Worm (Caenorhabditis elegans) whole organism, early embryonic: Measurements from ENCODE around the gene C35D10.12.
A peak's percentile ranks its signal among the peaks of the same experiment; 100 is the strongest.

ENCODE experiments used
- B0310.2 ChIP-seq: sonication (generic microtip); optimal IDR thresholded peaks from 2 replicates; lab custom pipeline; 2016; ENCODE audit warnings: mild to moderate bottlenecking, missing genetic modification characterization, missing compliant biosample characterization
- F13C5.2 ChIP-seq: sonication (generic microtip); optimal IDR thresholded peaks from 2 replicates; lab custom pipeline; 2017; ENCODE audit warnings: mild to moderate bottlenecking, missing genetic modification characterization, inconsistent platforms, missing compliant biosample characterization
- aly-1 ChIP-seq: sonication (generic microtip); optimal IDR thresholded peaks from 2 replicates; lab custom pipeline; 2016; ENCODE audit warnings: missing genetic modification characterization, missing compliant biosample characterization
- ama-1 ChIP-seq: fragments of 150-350 bp; optimal IDR thresholded peaks from 2 replicates; lab custom pipeline; 2014
- ceh-13 ChIP-seq: fragments of 200-800 bp; sonication (Bioruptor generic); optimal IDR thresholded peaks from 2 replicates; lab custom pipeline; 2018; ENCODE audit warnings: mild to moderate bottlenecking, missing genetic modification characterization, missing compliant biosample characterization
- ceh-36 ChIP-seq: sonication (generic microtip); optimal IDR thresholded peaks from 2 replicates; lab custom pipeline; 2016; ENCODE audit warnings: missing genetic modification characterization, inconsistent platforms, missing compliant biosample characterization
- ets-7 ChIP-seq: sonication (generic microtip); optimal IDR thresholded peaks from 2 replicates; lab custom pipeline; 2016; ENCODE audit warnings: missing genotype, missing genetic modification characterization, missing compliant biosample characterization
- flt-1 ChIP-seq: fragments of 200-800 bp; sonication (Bioruptor generic); IDR thresholded peaks from 2 replicates; pipeline ENCODE4 v1.3.6; 2022; ENCODE audit warnings: missing genetic modification characterization, missing compliant biosample characterization
- hmbx-1 ChIP-seq: sonication (generic microtip); optimal IDR thresholded peaks from 2 replicates; lab custom pipeline; 2016; ENCODE audit warnings: mild to moderate bottlenecking, missing genetic modification characterization, missing compliant biosample characterization
- hmg-4 ChIP-seq: fragments of 200-800 bp; sonication (Bioruptor generic); optimal IDR thresholded peaks from 2 replicates; lab custom pipeline; 2018; ENCODE audit warnings: mild to moderate bottlenecking, missing genetic modification characterization, missing compliant biosample characterization
- hnd-1 ChIP-seq: sonication (generic microtip); optimal IDR thresholded peaks from 2 replicates; lab custom pipeline; 2016; ENCODE audit warnings: missing genetic modification characterization, missing compliant biosample characterization
- pes-1 ChIP-seq: fragments of 200-800 bp; sonication (Bioruptor generic); IDR thresholded peaks from 2 replicates; pipeline ENCODE4 v1.3.6; 2022; ENCODE audit warnings: missing genetic modification reagents, missing genetic modification characterization, missing compliant biosample characterization
- scrt-1 ChIP-seq: fragments of 200-800 bp; sonication (Bioruptor generic); IDR thresholded peaks from 2 replicates; pipeline ENCODE4 v1.3.6; 2022; ENCODE audit warnings: missing genetic modification characterization, missing compliant biosample characterization
- sea-1 ChIP-seq: fragments of 200-800 bp; sonication (Bioruptor generic); conservative IDR thresholded peaks from 2 replicates; pipeline ENCODE4 v1.3.6; 2022; ENCODE audit warnings: missing genetic modification characterization, missing compliant biosample characterization
- tbx-11 ChIP-seq: fragments of 200-800 bp; sonication (Bioruptor generic); IDR thresholded peaks from 2 replicates; pipeline ENCODE4 v1.3.6; 2022; ENCODE audit warnings: missing genetic modification characterization, missing compliant biosample characterization
- tbx-37 ChIP-seq: fragments of 200-800 bp; sonication (Bioruptor generic); conservative IDR thresholded peaks from 2 replicates; pipeline ENCODE4 v1.3.6; 2022; ENCODE audit warnings: missing genetic modification reagents, missing genetic modification characterization, missing compliant biosample characterization
- tra-4 ChIP-seq: sonication (generic microtip); optimal IDR thresholded peaks from 2 replicates; lab custom pipeline; 2017; ENCODE audit warnings: missing genetic modification characterization, missing compliant biosample characterization

Gene C35D10.12

DNA sequence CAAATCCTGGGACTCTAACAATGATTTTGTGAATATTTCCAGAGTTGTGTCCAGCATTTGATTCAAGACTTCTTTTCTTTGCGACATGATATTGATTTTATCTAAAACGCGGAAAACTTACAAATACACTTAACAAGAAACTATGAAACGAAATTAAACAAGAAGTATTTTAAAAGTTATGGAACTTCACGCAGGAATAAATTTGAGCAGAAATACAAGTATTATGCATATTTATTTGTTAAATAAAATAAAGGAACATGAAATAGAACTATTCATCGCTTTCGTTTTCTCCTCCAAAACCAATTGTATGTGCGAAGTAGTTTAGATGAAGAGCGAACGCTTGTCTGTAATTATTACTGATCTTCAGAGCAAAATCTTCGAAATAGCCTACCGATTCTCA, 29.2 kb upstream of the C35D10.12 start, which contains the start of gene kbp-2:
Gene kbp-2, minus strand, starts transcription at position 101 of the 400 bp plus-strand sequence.
- TF ChIP-seq hnd-1: no peak
- TF ChIP-seq scrt-1 (GFP tag; lab: Robert Waterston, UW): no peak
- TF ChIP-seq ceh-13 (GFP tag; lab: Kevin White, UChicago): no peak
- no peak for TF ChIP-seq flt-1
- no peak for TF ChIP-seq ceh-36 (tag; lab: Kevin White, UChicago)
- no peak for TF ChIP-seq ets-7 (tag; lab: Kevin White, UChicago)
- TF ChIP-seq tbx-37 (GFP tag; lab: Robert Waterston, UW): no peak
- TF ChIP-seq hmbx-1 (tag; lab: Kevin White, UChicago): no peak
- no peak for TF ChIP-seq aly-1 (tag; lab: Kevin White, UChicago)
- TF ChIP-seq B0310.2 (tag; lab: Kevin White, UChicago): no peak
- TF ChIP-seq sea-1: no peak
- TF ChIP-seq ama-1 (lab: Kevin White, UChicago): no peak
- no peak for TF ChIP-seq pes-1 (GFP tag; lab: Robert Waterston, UW)
- TF ChIP-seq hmg-4: no peak
- TF ChIP-seq tbx-11 (GFP tag; lab: Robert Waterston, UW): no peak
- TF ChIP-seq tra-4 (tag; lab: Kevin White, UChicago): no peak
- no peak for TF ChIP-seq F13C5.2 (tag; lab: Kevin White, UChicago)

DNA sequence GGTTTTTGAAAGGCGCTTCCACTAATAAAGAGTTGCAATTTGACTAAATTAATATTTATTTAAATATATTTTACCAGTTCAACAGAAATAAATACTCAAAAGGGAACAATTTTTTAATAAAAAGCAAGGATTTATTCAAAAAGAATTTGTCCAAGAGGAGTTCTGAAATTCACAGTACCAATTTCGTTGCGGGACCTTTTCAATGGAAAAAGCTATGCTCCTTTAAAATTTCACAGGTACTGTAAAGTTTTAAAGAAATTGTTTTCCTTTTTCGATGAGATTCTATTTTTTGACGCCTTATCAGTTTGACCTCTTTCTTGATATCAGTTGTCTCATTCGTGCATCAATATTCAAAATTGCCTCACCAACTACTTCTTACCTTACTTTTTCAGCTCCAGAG, 25.7 kb upstream of the C35D10.12 start, which contains the start of gene tag-340:
Gene tag-340, plus strand, starts transcription at position 249 of the 400 bp plus-strand sequence.
- TF ChIP-seq B0310.2 (tag; lab: Kevin White, UChicago): no peak
- no peak for TF ChIP-seq flt-1
- TF ChIP-seq sea-1: no peak
- no peak for TF ChIP-seq tbx-37 (GFP tag; lab: Robert Waterston, UW)
- TF ChIP-seq hmg-4: no peak
- TF ChIP-seq aly-1 (tag; lab: Kevin White, UChicago): no peak
- no peak for TF ChIP-seq hnd-1

DNA sequence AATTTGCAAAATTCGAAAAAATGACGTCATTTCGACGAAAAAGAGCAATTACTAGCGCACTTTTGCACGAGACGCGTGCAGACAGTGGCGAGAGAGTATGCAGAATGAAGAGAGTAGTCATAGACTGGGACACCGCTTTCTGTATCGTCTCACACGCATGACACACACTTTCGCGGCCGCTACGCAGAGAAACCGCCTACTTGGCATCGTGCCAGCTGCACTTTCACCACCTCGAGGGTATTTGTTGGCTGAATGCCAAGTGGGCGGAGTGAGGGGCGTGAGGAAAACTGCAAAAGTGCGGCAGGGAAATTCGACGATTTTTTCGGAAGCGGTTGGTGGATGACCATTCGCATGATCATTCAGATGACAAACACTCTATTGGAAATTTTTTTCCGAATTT, 25.2 kb upstream of the C35D10.12 start:
- TF ChIP-seq sea-1 (0 out of 2 replicates have a peak, but pooled peaks have one; percentile 14), flt-1 (no peak), ets-7 (tag; lab: Kevin White, UChicago) (peak; percentile 5), F13C5.2 (tag; lab: Kevin White, UChicago) (peak; percentile 87), tbx-37 (GFP tag; lab: Robert Waterston, UW) (no peak), scrt-1 (GFP tag; lab: Robert Waterston, UW) (peak; percentile 55; the same call in 1 of the 2 replicates), ceh-13 (GFP tag; lab: Kevin White, UChicago) (no peak), hmg-4 (peak; percentile 91), B0310.2 (tag; lab: Kevin White, UChicago) (peak; percentile 19)

DNA sequence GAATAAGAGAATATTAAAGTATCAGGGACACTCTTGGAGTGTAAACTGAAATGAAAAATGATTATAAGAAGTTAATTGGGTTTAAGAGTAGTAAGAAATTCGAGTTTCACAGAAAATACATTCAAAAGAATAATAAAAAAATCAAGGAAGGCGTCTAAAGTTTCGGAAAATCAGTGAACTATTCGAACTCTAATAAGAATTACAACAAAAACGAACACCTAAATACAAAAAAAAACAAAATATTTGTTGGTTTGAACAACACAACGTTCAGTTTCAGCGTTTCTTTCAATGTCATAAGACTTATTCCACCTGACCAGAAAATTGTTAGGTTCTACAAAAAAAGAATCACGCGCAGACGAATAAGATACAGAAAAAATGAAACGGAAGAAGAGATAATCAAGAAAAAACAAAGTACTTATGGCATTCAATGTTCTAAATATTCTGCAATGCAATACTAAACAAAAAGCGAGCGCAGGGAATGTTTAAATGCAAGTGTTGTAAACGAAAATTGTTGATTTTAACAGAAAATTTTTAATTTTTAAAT, 24.5 kb upstream of the C35D10.12 start, which contains the start of gene nhl-2:
Gene nhl-2, minus strand, starts transcription at position 51 of the 544 bp plus-strand sequence.
- no peak for TF ChIP-seq tbx-37 (GFP tag; lab: Robert Waterston, UW)
- TF ChIP-seq flt-1: no peak
- TF ChIP-seq tbx-11 (GFP tag; lab: Robert Waterston, UW): no peak
- TF ChIP-seq hmbx-1 (tag; lab: Kevin White, UChicago): no peak
- TF ChIP-seq ceh-13 (GFP tag; lab: Kevin White, UChicago): no peak
- no peak for TF ChIP-seq hmg-4
- no peak for TF ChIP-seq F13C5.2 (tag; lab: Kevin White, UChicago)
- TF ChIP-seq aly-1 (tag; lab: Kevin White, UChicago): no peak
- no peak for TF ChIP-seq tra-4 (tag; lab: Kevin White, UChicago)
- no peak for TF ChIP-seq pes-1 (GFP tag; lab: Robert Waterston, UW)

DNA sequence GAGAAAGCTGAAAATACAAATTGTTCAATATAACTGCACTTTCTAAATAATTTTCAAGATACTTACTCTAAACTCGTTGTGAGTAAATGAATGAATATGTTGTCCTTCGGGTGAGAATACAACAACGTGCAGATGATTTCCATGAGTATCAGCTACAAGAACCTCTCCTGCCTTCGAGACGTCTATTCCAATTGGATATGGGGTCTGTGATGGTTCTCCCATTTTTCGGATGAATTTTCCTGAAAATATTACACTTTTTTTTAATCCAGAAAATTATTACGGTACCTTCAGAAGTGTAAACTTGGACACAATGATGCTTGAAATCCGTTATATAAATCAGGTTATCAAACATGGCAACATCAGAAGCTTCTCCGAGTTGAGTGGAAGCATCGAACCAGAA, 20.7 kb upstream of the C35D10.12 start:
- TF ChIP-seq hmg-4 (no peak), pes-1 (GFP tag; lab: Robert Waterston, UW) (no peak), ama-1 (lab: Kevin White, UChicago) (no peak)

DNA sequence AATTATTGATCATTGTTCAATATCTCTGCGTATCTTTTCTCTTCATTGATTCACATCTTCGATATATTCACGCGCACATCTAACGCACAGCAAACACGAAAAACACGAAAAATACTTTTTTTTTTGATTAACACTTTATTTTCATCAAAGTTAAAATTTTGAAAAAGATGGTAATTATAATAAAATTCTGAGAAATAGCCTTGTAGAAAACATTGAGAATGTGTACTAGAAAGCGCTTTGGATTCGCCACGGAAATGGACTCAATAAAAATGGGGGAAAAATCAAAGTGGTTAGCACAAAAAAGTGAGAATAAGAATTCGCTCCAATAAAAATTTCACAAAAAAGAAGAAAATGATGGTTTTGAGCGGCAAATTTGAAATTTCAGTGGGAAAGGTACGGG, 19.0 kb upstream of the C35D10.12 start, which contains the start of gene F26F4.6:
Gene F26F4.6, minus strand, starts transcription at position 101 of the 400 bp plus-strand sequence.
- no peak for TF ChIP-seq ama-1 (lab: Kevin White, UChicago)
- TF ChIP-seq pes-1 (GFP tag; lab: Robert Waterston, UW): no peak
- TF ChIP-seq tbx-11 (GFP tag; lab: Robert Waterston, UW): no peak
- no peak for TF ChIP-seq ceh-13 (GFP tag; lab: Kevin White, UChicago)
- TF ChIP-seq hnd-1: no peak
- no peak for TF ChIP-seq scrt-1 (GFP tag; lab: Robert Waterston, UW)
- TF ChIP-seq tra-4 (tag; lab: Kevin White, UChicago): no peak
- TF ChIP-seq hmbx-1 (tag; lab: Kevin White, UChicago): no peak
- no peak for TF ChIP-seq sea-1
- TF ChIP-seq hmg-4: no peak
- no peak for TF ChIP-seq flt-1
- TF ChIP-seq B0310.2 (tag; lab: Kevin White, UChicago): no peak
- no peak for TF ChIP-seq ets-7 (tag; lab: Kevin White, UChicago)
- TF ChIP-seq aly-1 (tag; lab: Kevin White, UChicago): no peak
- no peak for TF ChIP-seq F13C5.2 (tag; lab: Kevin White, UChicago)
- TF ChIP-seq tbx-37 (GFP tag; lab: Robert Waterston, UW): no peak
- no peak for TF ChIP-seq ceh-36 (tag; lab: Kevin White, UChicago)

DNA sequence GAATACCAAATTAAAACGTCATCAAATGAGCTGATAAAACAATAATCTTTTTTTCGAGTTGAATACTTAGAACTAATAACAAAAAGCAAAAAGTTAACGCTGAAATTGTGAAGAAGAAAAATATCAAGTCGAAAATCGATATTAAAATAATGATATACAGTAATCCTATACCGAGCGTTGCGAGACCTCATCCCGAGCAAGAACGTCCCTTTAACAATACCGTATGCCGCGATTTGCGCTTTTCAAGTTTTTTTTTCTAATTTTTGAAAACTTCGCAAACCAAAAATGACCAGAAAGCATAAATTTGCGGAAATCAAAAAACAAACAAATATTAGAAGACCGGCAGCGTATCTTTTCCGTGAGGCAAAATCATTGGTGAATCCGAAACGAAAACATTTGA, 16.4 kb upstream of the C35D10.12 start, which contains the start of gene F26F4.5:
Gene F26F4.5, minus strand, starts transcription at position 256 of the 400 bp plus-strand sequence.
- TF ChIP-seq F13C5.2 (tag; lab: Kevin White, UChicago): no peak
- no peak for TF ChIP-seq flt-1
- TF ChIP-seq ceh-13 (GFP tag; lab: Kevin White, UChicago): no peak
- TF ChIP-seq tbx-11 (GFP tag; lab: Robert Waterston, UW): no peak
- TF ChIP-seq scrt-1 (GFP tag; lab: Robert Waterston, UW): no peak
- no peak for TF ChIP-seq sea-1
- TF ChIP-seq ets-7 (tag; lab: Kevin White, UChicago): no peak
